Fruit fly (Drosophila melanogaster): ENCODE data around the gene Elo68beta.
A peak's percentile ranks its signal among the peaks of the same experiment; 100 is the strongest.

Elo68beta gene

DNA sequence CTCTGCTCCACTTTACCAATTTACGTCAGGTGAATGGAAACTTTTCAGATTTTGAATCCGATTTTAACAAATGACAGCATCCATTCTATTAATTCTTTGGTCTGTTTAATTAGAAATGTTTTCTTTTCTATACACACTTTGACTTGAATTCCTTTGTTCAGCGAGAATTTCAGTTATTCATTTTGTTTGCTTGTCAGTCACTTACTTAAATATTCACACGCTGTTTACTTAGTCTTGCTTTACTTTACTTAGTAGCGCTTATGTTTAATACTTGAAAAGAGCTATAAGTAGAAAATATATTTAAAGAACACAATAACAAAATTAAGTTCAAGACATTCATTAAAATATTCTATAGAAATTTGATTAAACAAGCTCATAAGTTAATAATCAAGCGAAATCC lies 5.9 kb upstream of the Elo68beta start, which contains the start of gene CG32073 (continued):
- TF ChIP-seq CG11695 (GFP tag; IDR thresholded peaks at IDR 0.05) (0 out of 3 replicates have a peak, but pooled peaks have one; percentile 20), Oaz (GFP tag; IDR thresholded peaks at IDR 0.05) (no peak), kay (GFP tag; optimal IDR thresholded peaks at IDR 0.05) (no peak), nom (GFP tag; optimal IDR thresholded peaks at IDR 0.05) (no peak), CG18262 (tag; optimal IDR thresholded peaks at IDR 0.05) (peak; percentile 43), Pdp1 (GFP tag; optimal IDR thresholded peaks at IDR 0.05) (no peak), HLHmδ (GFP tag; optimal IDR thresholded peaks at IDR 0.05) (no peak), hb (GFP tag; IDR thresholded peaks at IDR 0.05; ENCODE audit: partially characterized antibody) (no peak), CG6683 (GFP tag; optimal IDR thresholded peaks at IDR 0.05) (peak; percentile 40), ind (GFP tag; optimal IDR thresholded peaks at IDR 0.05) (no peak), CG31388 (GFP tag; optimal IDR thresholded peaks at IDR 0.05) (no peak), pros (GFP tag; optimal IDR thresholded peaks at IDR 0.05) (no peak), Abd-B (GFP tag; optimal IDR thresholded peaks at IDR 0.05) (no peak), Bgb (GFP tag; IDR thresholded peaks at IDR 0.05; ENCODE audit: partially characterized antibody) (no peak), MESR4 (GFP tag; optimal IDR thresholded peaks at IDR 0.05) (no peak), chm (GFP tag; IDR thresholded peaks at IDR 0.05) (no peak), CG8359 (GFP tag; optimal IDR thresholded peaks at IDR 0.05; ENCODE audit: borderline replicate concordance) (no peak), CG7987 (GFP tag; optimal IDR thresholded peaks at IDR 0.05) (no peak), nerfin-2 (GFP tag; IDR thresholded peaks at IDR 0.05; ENCODE audit: partially characterized antibody) (no peak), gro (GFP tag; optimal IDR thresholded peaks at IDR 0.05) (no peak), lmd (GFP tag; IDR thresholded peaks at IDR 0.05) (no peak), unpg (GFP tag; optimal IDR thresholded peaks at IDR 0.05) (peak; percentile 49), NfI (GFP tag; optimal IDR thresholded peaks at IDR 0.05) (no peak), Hmr (GFP tag; optimal IDR thresholded peaks at IDR 0.05) (no peak), Sin3A (optimal IDR thresholded peaks at IDR 0.05) (no peak), schlank (tag; optimal IDR thresholded peaks at IDR 0.05) (peak; percentile 33), CG17829 (tag; optimal IDR thresholded peaks at IDR 0.05) (no peak), CG15479 (GFP tag; optimal IDR thresholded peaks at IDR 0.05) (no peak), p53 (GFP tag; optimal IDR thresholded peaks at IDR 0.05) (no peak), row (GFP tag; IDR thresholded peaks at IDR 0.05) (no peak), CG8944 (GFP tag; optimal IDR thresholded peaks at IDR 0.05) (no peak), bigmax (GFP tag; optimal IDR thresholded peaks at IDR 0.05) (no peak), CG34224 (GFP tag; IDR thresholded peaks at IDR 0.05; ENCODE audit: partially characterized antibody) (no peak), Meics (GFP tag; optimal IDR thresholded peaks at IDR 0.05) (peak; percentile 17), CG15073 (GFP tag; optimal IDR thresholded peaks at IDR 0.05) (no peak), lola (GFP tag; optimal IDR thresholded peaks at IDR 0.05) (no peak), knrl (GFP tag; IDR thresholded peaks at IDR 0.05; ENCODE audit: partially characterized antibody) (no peak), NC2β (GFP tag; optimal IDR thresholded peaks at IDR 0.05) (no peak), Mad (GFP tag; optimal IDR thresholded peaks at IDR 0.05) (no peak), CG12071 (GFP tag; optimal IDR thresholded peaks at IDR 0.05) (peak; percentile 75), CG14050 (GFP tag; IDR thresholded peaks at IDR 0.05) (no peak), CG8290 (GFP tag; optimal IDR thresholded peaks at IDR 0.05) (no peak), CG8290 (tag; optimal IDR thresholded peaks at IDR 0.05) (no peak), CG33213 (GFP tag; optimal IDR thresholded peaks at IDR 0.05) (peak; percentile 34), wek (GFP tag; optimal IDR thresholded peaks at IDR 0.05) (peak; percentile 40), hth (optimal IDR thresholded peaks at IDR 0.05) (no peak), Awh (GFP tag; IDR thresholded peaks at IDR 0.05) (0 out of 2 replicates have a peak, but pooled peaks have one; percentile 16), sqz (GFP tag; optimal IDR thresholded peaks at IDR 0.05) (no peak), Fer3 (tag; optimal IDR thresholded peaks at IDR 0.05) (no peak), danr (GFP tag; IDR thresholded peaks at IDR 0.05) (no peak), CG10543 (GFP tag; optimal IDR thresholded peaks at IDR 0.05) (peak; percentile 40)
